Worm (Caenorhabditis elegans) whole organism, L1 larva: ENCODE measurements around the gene abhd-12.

Experiments
- C04F5.9 ChIP-seq: sonication (generic microtip); optimal IDR thresholded peaks from 2 replicates; lab custom pipeline; 2016; ENCODE audit warnings: missing genetic modification characterization, missing compliant biosample characterization
- C16A3.4 ChIP-seq: fragments of 150-350 bp; optimal IDR thresholded peaks from 2 replicates; lab custom pipeline; 2014; ENCODE audit warnings: missing biosample characterization, missing genetic modification characterization
- F16B12.6 ChIP-seq: fragments of 150-350 bp; optimal IDR thresholded peaks from 2 replicates; lab custom pipeline; 2014; ENCODE audit warnings: missing biosample characterization, missing genetic modification characterization
- Y116A8C.19 ChIP-seq: sonication (generic microtip); optimal IDR thresholded peaks from 2 replicates; lab custom pipeline; 2016; ENCODE audit warnings: missing compliant biosample characterization, missing genetic modification characterization, borderline replicate concordance
- alr-1 ChIP-seq: fragments of 200-800 bp; sonication (Bioruptor generic); optimal IDR thresholded peaks from 2 replicates; lab custom pipeline; 2018; ENCODE audit warnings: borderline replicate concordance, mild to moderate bottlenecking, missing genetic modification characterization, missing compliant biosample characterization
- aly-2 ChIP-seq: fragments of 150-350 bp; optimal IDR thresholded peaks from 2 replicates; lab custom pipeline; 2014; ENCODE audit warnings: missing biosample characterization, missing genetic modification characterization
- dpl-1 ChIP-seq, 3 experiments: fragments of 150-350 bp in 2 of 3; sonication (generic microtip) in 1 of 3; optimal IDR thresholded peaks; 2 replicates each; lab custom pipeline; 2014 to 2017; ENCODE audit warnings: missing biosample characterization in 3 of 3, missing genetic modification characterization in 3 of 3, missing genetic modification reagents in 3 of 3
- dsc-1 ChIP-seq: sonication (generic microtip); optimal IDR thresholded peaks from 2 replicates; lab custom pipeline; 2016; ENCODE audit warnings: mild to moderate bottlenecking, missing genetic modification characterization, missing compliant biosample characterization
- efl-1 ChIP-seq, 4 experiments: fragments of 150-350 bp; optimal IDR thresholded peaks in 3 of 4; peaks in 1 of 4; 1 replicate in 1 of 4; 2 replicates in 3 of 4; lab custom pipeline; 2014; ENCODE audit warnings: missing biosample characterization in 2 of 4, missing genetic modification characterization in 2 of 4, missing genetic modification reagents in 2 of 4
- egl-13 ChIP-seq: sonication (generic microtip); optimal IDR thresholded peaks from 2 replicates; lab custom pipeline; 2016; ENCODE audit warnings: missing genotype, missing genetic modification reagents, missing genetic modification characterization, missing compliant biosample characterization
- egl-27 ChIP-seq, 2 experiments: fragments of 150-350 bp in 1 of 2; sonication (generic microtip); optimal IDR thresholded peaks; 3 replicates each; lab custom pipeline; 2017 to 2018; ENCODE audit warnings: missing biosample characterization in 2 of 2, missing genetic modification characterization in 2 of 2, missing genetic modification reagents in 2 of 2
- elt-3 ChIP-seq, 6 experiments: fragments of 150-350 bp in 1 of 6; sonication (generic microtip); optimal IDR thresholded peaks; 2 replicates each; lab custom pipeline; 2017 to 2018; ENCODE audit warnings: missing biosample characterization in 6 of 6, missing genetic modification characterization in 6 of 6, inconsistent platforms in 1 of 6
- fkh-10 ChIP-seq: sonication (generic microtip); optimal IDR thresholded peaks from 2 replicates; lab custom pipeline; 2017; ENCODE audit warnings: missing biosample characterization, missing genetic modification reagents, missing genetic modification characterization
- fkh-4 ChIP-seq: sonication (generic microtip); optimal IDR thresholded peaks from 2 replicates; lab custom pipeline; 2016; ENCODE audit warnings: missing compliant biosample characterization, missing genetic modification characterization, borderline replicate concordance
- fkh-8 ChIP-seq: sonication (generic microtip); optimal IDR thresholded peaks from 2 replicates; lab custom pipeline; 2016; ENCODE audit warnings: mild to moderate bottlenecking, missing genetic modification characterization, missing compliant biosample characterization
- isw-1 ChIP-seq: fragments of 200-800 bp; sonication (Bioruptor generic); IDR thresholded peaks from 2 replicates; pipeline ENCODE4 v1.3.6; 2022; ENCODE audit warnings: missing genetic modification characterization, missing compliant biosample characterization
- lin-14 ChIP-seq: fragments of 200-800 bp; sonication (Bioruptor generic); optimal IDR thresholded peaks from 2 replicates; lab custom pipeline; 2018; ENCODE audit warnings: mild to moderate bottlenecking, missing genetic modification characterization, moderate library complexity, missing compliant biosample characterization
- lin-39 ChIP-seq: fragments of 150-350 bp; optimal IDR thresholded peaks from 2 replicates; lab custom pipeline; 2014; ENCODE audit warnings: missing biosample characterization, missing genetic modification reagents, missing genetic modification characterization
- lsy-2 ChIP-seq, 2 experiments: fragments of 150-350 bp; optimal IDR thresholded peaks; 2 replicates each; lab custom pipeline; 2014; ENCODE audit warnings: missing biosample characterization in 2 of 2, missing genetic modification characterization in 2 of 2
- mab-9 ChIP-seq: fragments of 200-800 bp; sonication (Bioruptor generic); IDR thresholded peaks from 2 replicates; pipeline ENCODE4 v1.3.6; 2022; ENCODE audit warnings: missing genetic modification reagents, missing genetic modification characterization, missing compliant biosample characterization
- mef-2 ChIP-seq: fragments of 150-350 bp; optimal IDR thresholded peaks from 2 replicates; lab custom pipeline; 2014; ENCODE audit warnings: missing biosample characterization, missing genetic modification characterization
- mep-1 ChIP-seq: fragments of 150-350 bp; optimal IDR thresholded peaks from 2 replicates; lab custom pipeline; 2014; ENCODE audit warnings: missing biosample characterization, missing genetic modification characterization
- nhr-11 ChIP-seq: fragments of 150-350 bp; optimal IDR thresholded peaks from 2 replicates; lab custom pipeline; 2014; ENCODE audit warnings: missing biosample characterization, missing genetic modification characterization
- nhr-12 ChIP-seq: sonication (generic microtip); optimal IDR thresholded peaks from 2 replicates; lab custom pipeline; 2017; ENCODE audit warnings: missing biosample characterization, missing genetic modification characterization
- nhr-19 ChIP-seq: fragments of 200-800 bp; sonication (Bioruptor generic); conservative IDR thresholded peaks from 2 replicates; pipeline ENCODE4 v1.3.6; 2022; ENCODE audit warnings: missing genetic modification characterization, missing compliant biosample characterization
- nhr-20 ChIP-seq: sonication (generic microtip); optimal IDR thresholded peaks from 2 replicates; lab custom pipeline; 2016; ENCODE audit warnings: mild to moderate bottlenecking, missing genetic modification characterization, missing compliant biosample characterization
- nhr-237 ChIP-seq: fragments of 150-350 bp; optimal IDR thresholded peaks from 2 replicates; lab custom pipeline; 2014; ENCODE audit warnings: missing biosample characterization, missing genetic modification characterization
- nhr-47 ChIP-seq: sonication (generic microtip); optimal IDR thresholded peaks from 2 replicates; lab custom pipeline; 2016; ENCODE audit warnings: mild to moderate bottlenecking, missing genetic modification characterization, moderate library complexity, missing compliant biosample characterization
- nhr-71 ChIP-seq: sonication (generic microtip); optimal IDR thresholded peaks from 2 replicates; lab custom pipeline; 2016; ENCODE audit warnings: mild to moderate bottlenecking, missing genetic modification characterization, moderate library complexity, missing compliant biosample characterization
- nhr-77 ChIP-seq: fragments of 150-350 bp; optimal IDR thresholded peaks from 2 replicates; lab custom pipeline; 2014; ENCODE audit warnings: missing biosample characterization, missing genetic modification characterization
- nhr-84 ChIP-seq: sonication (generic microtip); optimal IDR thresholded peaks from 2 replicates; lab custom pipeline; 2017; ENCODE audit warnings: missing biosample characterization, missing genetic modification characterization
- nhr-85 ChIP-seq: sonication (generic microtip); peaks from one replicate; lab custom pipeline; 2016; ENCODE audit warnings: missing genetic modification characterization, inconsistent platforms, missing compliant biosample characterization
- pax-3 ChIP-seq: fragments of 200-800 bp; sonication (Bioruptor generic); optimal IDR thresholded peaks from 2 replicates; lab custom pipeline; 2018; ENCODE audit warnings: mild to moderate bottlenecking, missing genetic modification characterization, moderate library complexity, missing compliant biosample characterization
- skn-1 ChIP-seq: fragments of 150-350 bp; optimal IDR thresholded peaks from 2 replicates; lab custom pipeline; 2014; ENCODE audit warnings: missing biosample characterization, missing genetic modification characterization
- snu-23 ChIP-seq: sonication (generic microtip); optimal IDR thresholded peaks from 2 replicates; lab custom pipeline; 2016; ENCODE audit warnings: missing genetic modification characterization, missing compliant biosample characterization
- sox-4 ChIP-seq: sonication (generic microtip); optimal IDR thresholded peaks from 2 replicates; lab custom pipeline; 2016; ENCODE audit warnings: missing genetic modification characterization, missing compliant biosample characterization
- tlp-1 ChIP-seq: fragments of 150-350 bp; optimal IDR thresholded peaks from 2 replicates; lab custom pipeline; 2014; ENCODE audit warnings: missing biosample characterization, missing genetic modification characterization
- unc-130 ChIP-seq: fragments of 150-350 bp; optimal IDR thresholded peaks from 2 replicates; lab custom pipeline; 2017; ENCODE audit warnings: missing biosample characterization, missing genetic modification characterization, inconsistent platforms
- unc-30 ChIP-seq: sonication (generic microtip); optimal IDR thresholded peaks from 2 replicates; lab custom pipeline; 2017; ENCODE audit warnings: missing biosample characterization, missing genetic modification characterization
- unc-98 ChIP-seq: fragments of 200-800 bp; sonication (Bioruptor generic); IDR thresholded peaks from 2 replicates; pipeline ENCODE4 v1.3.6; 2022; ENCODE audit warnings: missing genetic modification characterization, missing compliant biosample characterization
- ztf-4 ChIP-seq: fragments of 150-350 bp; optimal IDR thresholded peaks from 2 replicates; lab custom pipeline; 2014; ENCODE audit warnings: missing biosample characterization, missing genetic modification characterization

Gene abhd-12

DNA sequence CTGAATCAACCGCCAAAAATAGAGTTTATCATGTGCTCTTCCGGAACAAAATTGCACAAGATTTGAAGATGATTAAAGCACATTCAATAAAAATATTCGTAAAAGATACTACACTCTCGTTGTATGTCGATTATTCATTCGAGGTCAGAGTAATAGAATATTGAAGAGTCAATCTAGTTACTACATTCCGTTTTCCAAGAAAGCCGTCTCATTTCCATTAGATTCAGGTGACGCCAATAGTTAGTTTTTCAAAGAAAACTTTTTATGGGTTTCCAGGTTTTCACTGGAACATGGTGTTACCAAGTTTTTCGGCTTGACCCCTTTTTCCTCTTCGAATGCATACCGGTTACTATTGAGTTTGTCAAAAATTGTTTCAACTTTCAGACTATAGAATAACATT, 13.2 kb upstream of the abhd-12 start:
- peak; percentile 32 for TF ChIP-seq sox-4 (tag; lab: Kevin White, UChicago)
- TF ChIP-seq egl-13 (tag; lab: Kevin White, UChicago), result peak; percentile 22
- TF ChIP-seq pax-3 (tag; lab: Kevin White, UChicago), result no peak
- no peak for TF ChIP-seq mab-9 (GFP tag; lab: Robert Waterston, UW)
- TF ChIP-seq nhr-20 (tag; lab: Kevin White, UChicago), result peak; percentile 43
- peak; percentile 46 for TF ChIP-seq dsc-1 (tag; lab: Kevin White, UChicago)
- peak; percentile 41 for TF ChIP-seq nhr-47
- no peak for TF ChIP-seq C04F5.9 (tag; lab: Kevin White, UChicago)
- peak; percentile 77 for TF ChIP-seq fkh-8 (tag; lab: Kevin White, UChicago)
- TF ChIP-seq unc-30, result no peak
- TF ChIP-seq nhr-71 (tag; lab: Kevin White, UChicago), result peak; percentile 51
- TF ChIP-seq unc-130 (tag; lab: Kevin White, UChicago), result no peak
- peak; percentile 16 for TF ChIP-seq lin-14
- TF ChIP-seq lsy-2 (tag; optimal IDR thresholded peaks at IDR 0.05; lab: Kevin White, UChicago), result peak in 1 of 2 experiments; percentile 1
- no peak for TF ChIP-seq fkh-4
- TF ChIP-seq skn-1, result no peak
- TF ChIP-seq tlp-1, result no peak

DNA sequence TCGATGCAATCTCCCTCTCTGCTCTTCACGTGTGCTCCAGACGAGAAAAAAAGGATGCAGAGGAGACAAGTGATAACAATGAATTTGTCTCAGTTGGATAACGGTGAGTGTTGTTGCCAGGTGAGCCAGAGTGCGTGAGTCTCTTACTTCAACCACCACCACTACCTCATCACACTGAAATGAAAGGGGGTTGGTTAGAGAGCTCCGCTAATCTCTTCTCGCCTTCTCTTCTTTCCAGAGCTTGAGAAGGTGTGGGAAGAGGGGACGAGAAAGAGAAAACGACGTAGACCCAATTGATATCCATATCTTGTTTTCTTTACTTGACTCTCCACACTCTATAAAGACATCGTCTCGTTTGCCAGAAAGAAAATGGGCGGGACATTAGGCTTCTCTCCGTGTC, 12.3 kb upstream of the abhd-12 start:
- TF ChIP-seq F16B12.6 (tag; lab: Kevin White, UChicago), result no peak
- no peak for TF ChIP-seq nhr-12 (tag; lab: Kevin White, UChicago)
- no peak for TF ChIP-seq nhr-11 (tag; lab: Kevin White, UChicago)
- TF ChIP-seq ztf-4, result no peak
- TF ChIP-seq skn-1, result no peak
- TF ChIP-seq snu-23 (GFP tag; lab: Kevin White, UChicago), result no peak
- TF ChIP-seq fkh-8 (tag; lab: Kevin White, UChicago), result peak; percentile 69
- TF ChIP-seq dpl-1 (GFP tag; optimal IDR thresholded peaks at IDR 0.05; lab: Kevin White, UChicago), result no peak
- peak; percentile 8 for TF ChIP-seq dsc-1 (tag; lab: Kevin White, UChicago)
- no peak for TF ChIP-seq nhr-237 (tag; lab: Kevin White, UChicago)
- no peak for TF ChIP-seq pax-3 (tag; lab: Kevin White, UChicago)
- TF ChIP-seq lin-14, result no peak
- TF ChIP-seq unc-30, result no peak
- no peak for TF ChIP-seq fkh-10
- no peak for TF ChIP-seq elt-3 (tag; optimal IDR thresholded peaks at IDR 0.05; lab: Kevin White, UChicago)
- TF ChIP-seq unc-98 (GFP tag; lab: Robert Waterston, UW), result no peak
- no peak for TF ChIP-seq lin-39
- TF ChIP-seq isw-1 (GFP tag; lab: Robert Waterston, UW), result no peak
- TF ChIP-seq alr-1 (tag; lab: Kevin White, UChicago), result no peak
- TF ChIP-seq nhr-77, result no peak
- TF ChIP-seq mef-2, result no peak
- peak; percentile 8 for TF ChIP-seq nhr-71 (tag; lab: Kevin White, UChicago)
- no peak for TF ChIP-seq mep-1 (tag; lab: Kevin White, UChicago)
- TF ChIP-seq aly-2 (tag; lab: Kevin White, UChicago), result no peak
- TF ChIP-seq sox-4 (tag; lab: Kevin White, UChicago), result peak; percentile 12
- no peak for TF ChIP-seq nhr-84
- no peak for TF ChIP-seq egl-13 (tag; lab: Kevin White, UChicago)
- TF ChIP-seq nhr-19, result no peak
- no peak for TF ChIP-seq fkh-4
- TF ChIP-seq egl-27 (tag; optimal IDR thresholded peaks at IDR 0.05; lab: Kevin White, UChicago), result no peak
- no peak for TF ChIP-seq C16A3.4 (tag; lab: Kevin White, UChicago)
- no peak for TF ChIP-seq nhr-85 (tag; lab: Kevin White, UChicago)
- no peak for TF ChIP-seq efl-1 (optimal IDR thresholded peaks at IDR 0.05; lab: Kevin White, UChicago)
- TF ChIP-seq efl-1 (GFP tag; optimal IDR thresholded peaks at IDR 0.05 in 1 of 2; lab: Kevin White, UChicago), result no peak
- no peak for TF ChIP-seq mab-9 (GFP tag; lab: Robert Waterston, UW)
- TF ChIP-seq Y116A8C.19 (tag; lab: Kevin White, UChicago), result no peak
